Worm (Caenorhabditis elegans): ENCODE results near the gene srw-32.

ce11 chrV:17542304-17542703, 33.7 kb downstream of the srw-32 start:
- TF ChIP-seq ama-1 (optimal IDR thresholded peaks at IDR 0.05) (no peak), scrt-1 (GFP tag; IDR thresholded peaks at IDR 0.05) (no peak), hmbx-1 (tag; optimal IDR thresholded peaks at IDR 0.05) (no peak), tbx-37 (GFP tag; conservative IDR thresholded peaks at IDR 0.05) (no peak), ets-7 (tag; optimal IDR thresholded peaks at IDR 0.05) (no peak), ceh-13 (GFP tag; optimal IDR thresholded peaks at IDR 0.05) (no peak), hmg-4 (GFP tag; optimal IDR thresholded peaks at IDR 0.05) (no peak), F13C5.2 (tag; optimal IDR thresholded peaks at IDR 0.05) (no peak), hnd-1 (tag; optimal IDR thresholded peaks at IDR 0.05) (no peak), tra-4 (tag; optimal IDR thresholded peaks at IDR 0.05) (no peak), tbx-11 (GFP tag; IDR thresholded peaks at IDR 0.05) (0 out of 2 replicates have a peak, but pooled peaks have one; percentile 31)

Measured in whole organism, early embryonic.